Worm (Caenorhabditis elegans): Measurements from ENCODE around the gene dep-1.
A peak's percentile ranks its signal among the peaks of the same experiment; 100 is the strongest.

dep-1 gene

DNA sequence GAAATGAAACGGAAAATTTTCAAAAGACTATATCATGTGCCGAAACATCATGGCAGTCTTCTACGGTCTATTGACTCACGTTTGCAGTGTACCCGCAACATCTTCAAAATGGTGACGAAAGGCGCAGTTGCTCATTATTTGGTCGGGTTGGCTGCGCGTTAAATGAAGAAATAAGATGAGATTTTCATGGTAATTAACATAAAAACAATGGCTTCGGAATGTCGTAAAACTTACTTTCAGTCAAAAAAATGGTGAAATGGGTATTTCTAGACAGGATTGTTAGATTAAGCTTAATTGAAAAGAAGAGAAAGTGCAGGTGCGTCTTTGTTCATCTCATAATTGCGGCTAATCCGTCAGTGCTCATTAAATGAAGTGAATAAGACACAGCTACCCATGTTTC, 34.0 kb upstream of the dep-1 start, which contains the start of gene T24B8.7:
T24B8.7 (minus strand) TSS at position 101 of the 400 bp plus-strand sequence.
- TF ChIP-seq elt-3 (tag; optimal IDR thresholded peaks at IDR 0.05) (no peak), lin-39 (tag; optimal IDR thresholded peaks at IDR 0.05) (no peak), pqm-1 (tag; optimal IDR thresholded peaks at IDR 0.05) (no peak), ceh-28 (tag; optimal IDR thresholded peaks at IDR 0.05) (no peak), nhr-23 (tag; optimal IDR thresholded peaks at IDR 0.05) (no peak), pha-4 (tag; optimal IDR thresholded peaks at IDR 0.05) (no peak)

DNA sequence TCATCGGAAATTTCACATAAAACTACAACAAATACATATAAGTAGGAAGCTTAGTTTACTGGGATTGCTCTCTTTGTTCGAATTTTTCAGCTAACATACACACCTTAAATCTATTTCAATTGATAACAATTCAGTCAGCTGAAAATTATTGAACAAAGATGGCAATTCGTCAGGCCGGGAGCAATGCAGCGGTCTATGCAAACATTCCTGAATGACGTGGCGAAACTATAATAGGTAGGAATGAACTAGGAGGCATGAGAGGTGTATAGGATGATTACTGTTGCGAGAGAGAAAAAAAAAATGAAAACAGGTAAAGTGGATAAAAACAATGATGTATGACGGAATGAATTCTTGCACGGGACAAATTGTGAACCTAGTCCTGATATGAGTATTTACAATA, 22.5 kb upstream of the dep-1 start:
- TF ChIP-seq ceh-16 (tag; optimal IDR thresholded peaks at IDR 0.05), result no peak
- TF ChIP-seq elt-2 (tag; optimal IDR thresholded peaks at IDR 0.05), result peak; percentile 34
- no peak for TF ChIP-seq fkh-2 (tag; optimal IDR thresholded peaks at IDR 0.05)
- peak; percentile 62 for TF ChIP-seq pqm-1 (tag; optimal IDR thresholded peaks at IDR 0.05)
- no peak for TF ChIP-seq ceh-82 (tag; optimal IDR thresholded peaks at IDR 0.05)
- TF ChIP-seq ama-1 (optimal IDR thresholded peaks at IDR 0.05), result no peak

DNA sequence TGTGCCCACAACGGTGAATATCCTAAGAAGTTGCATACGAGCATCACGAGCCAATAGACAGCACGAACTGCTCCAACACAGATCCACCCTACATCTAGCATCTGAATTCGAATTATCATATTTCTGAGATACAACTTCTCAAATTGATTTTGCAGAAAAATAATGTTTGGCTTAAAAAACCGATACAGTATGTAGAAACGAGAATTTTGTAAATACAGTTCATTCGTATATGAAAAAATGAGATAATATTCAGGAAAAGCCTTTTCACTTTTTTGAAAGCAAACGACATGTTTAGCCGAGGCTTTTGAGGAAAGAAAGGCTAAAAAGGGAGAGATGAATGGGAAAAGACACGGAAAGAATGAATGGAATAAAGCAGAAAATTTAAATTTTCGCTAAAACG, 21.7 kb upstream of the dep-1 start, which contains the start of gene F37B12.3:
F37B12.3 (minus strand) TSS at position 101 of the 400 bp plus-strand sequence.
- TF ChIP-seq elt-2 (tag; optimal IDR thresholded peaks at IDR 0.05), result no peak
- no peak for TF ChIP-seq nhr-67 (tag; optimal IDR thresholded peaks at IDR 0.05)
- TF ChIP-seq unc-39 (tag; optimal IDR thresholded peaks at IDR 0.05), result no peak
- TF ChIP-seq fkh-2 (tag; optimal IDR thresholded peaks at IDR 0.05), result no peak

DNA sequence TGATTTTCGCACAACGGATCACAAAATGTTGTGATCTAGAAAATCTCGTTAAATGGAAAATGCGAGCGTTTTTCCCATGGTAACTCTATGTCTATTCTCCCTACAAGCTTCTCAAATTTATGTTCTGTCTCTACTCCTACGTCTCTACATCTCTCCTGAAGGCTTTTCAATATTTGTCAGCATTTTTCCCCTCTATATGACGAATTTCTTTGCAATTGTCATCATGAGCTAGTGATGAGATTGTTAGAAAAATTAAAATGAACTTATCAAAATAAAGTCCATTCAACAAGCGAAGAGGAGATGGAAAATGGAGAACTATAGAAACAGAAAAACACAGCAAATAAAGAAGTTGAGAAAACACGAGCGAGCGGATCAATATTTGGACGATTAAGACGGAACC, 19.1 kb upstream of the dep-1 start:
- TF ChIP-seq nfya-1 (tag; optimal IDR thresholded peaks at IDR 0.05; ENCODE audit: insufficient read depth), result no peak
- no peak for TF ChIP-seq nhr-25 (tag; optimal IDR thresholded peaks at IDR 0.05)
- no peak for TF ChIP-seq fkh-2 (tag; optimal IDR thresholded peaks at IDR 0.05)
- TF ChIP-seq fkh-10 (GFP tag; optimal IDR thresholded peaks at IDR 0.05), result no peak
- no peak for TF ChIP-seq nhr-77 (tag; optimal IDR thresholded peaks at IDR 0.05)
- TF ChIP-seq pqm-1 (tag; optimal IDR thresholded peaks at IDR 0.05), result no peak
- TF ChIP-seq pha-4 (tag; optimal IDR thresholded peaks at IDR 0.05), result peak; percentile 22
- peak; percentile 96 for TF ChIP-seq skn-1 (tag; optimal IDR thresholded peaks at IDR 0.05)
- no peak for TF ChIP-seq mml-1 (tag; optimal IDR thresholded peaks at IDR 0.05)

DNA sequence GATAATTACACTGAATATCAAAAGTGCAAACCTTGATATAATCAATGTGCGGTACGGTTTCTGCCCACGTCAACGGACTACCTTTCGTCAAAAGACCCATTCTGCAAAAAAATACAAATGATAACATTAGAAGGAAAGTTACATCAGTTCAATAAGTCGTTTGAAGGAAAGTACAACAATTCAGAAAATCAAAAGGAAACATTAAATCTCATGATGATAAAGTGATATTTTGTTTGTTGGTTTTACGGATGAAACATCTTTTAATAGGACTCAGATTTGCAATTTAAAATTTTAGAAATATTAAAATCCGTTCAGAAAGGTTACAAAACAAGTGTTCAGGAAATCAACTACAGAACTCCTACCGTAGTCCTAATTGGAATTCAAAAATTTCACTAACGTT, 18.6 kb upstream of the dep-1 start, which contains the start of gene gcs-1:
gcs-1 (minus strand) TSS at position 101 of the 400 bp plus-strand sequence.
- TF ChIP-seq hmg-11 (tag; optimal IDR thresholded peaks at IDR 0.05) (no peak), daf-12 (tag; optimal IDR thresholded peaks at IDR 0.05) (no peak), sea-2 (GFP tag; optimal IDR thresholded peaks at IDR 0.05) (no peak), fkh-10 (GFP tag; optimal IDR thresholded peaks at IDR 0.05) (no peak), aly-2 (tag; optimal IDR thresholded peaks at IDR 0.05) (no peak), nhr-11 (tag; optimal IDR thresholded peaks at IDR 0.05) (no peak), ama-1 (optimal IDR thresholded peaks at IDR 0.05) (no peak), nhr-43 (tag; optimal IDR thresholded peaks at IDR 0.05; ENCODE audit: poor library complexity, severe bottlenecking) (no peak), ZK546.5 (tag; optimal IDR thresholded peaks at IDR 0.05) (no peak), fkh-2 (tag; optimal IDR thresholded peaks at IDR 0.05) (no peak), pqm-1 (tag; optimal IDR thresholded peaks at IDR 0.05) (no peak), ceh-28 (tag; optimal IDR thresholded peaks at IDR 0.05) (no peak), elt-3 (tag; optimal IDR thresholded peaks at IDR 0.05) (no peak), nhr-25 (tag; optimal IDR thresholded peaks at IDR 0.05) (no peak), elt-1 (tag; optimal IDR thresholded peaks at IDR 0.05) (no peak), mdl-1 (tag; optimal IDR thresholded peaks at IDR 0.05) (no peak), tbx-2 (tag; optimal IDR thresholded peaks at IDR 0.05) (no peak), egl-5 (tag; optimal IDR thresholded peaks at IDR 0.05) (no peak)

DNA sequence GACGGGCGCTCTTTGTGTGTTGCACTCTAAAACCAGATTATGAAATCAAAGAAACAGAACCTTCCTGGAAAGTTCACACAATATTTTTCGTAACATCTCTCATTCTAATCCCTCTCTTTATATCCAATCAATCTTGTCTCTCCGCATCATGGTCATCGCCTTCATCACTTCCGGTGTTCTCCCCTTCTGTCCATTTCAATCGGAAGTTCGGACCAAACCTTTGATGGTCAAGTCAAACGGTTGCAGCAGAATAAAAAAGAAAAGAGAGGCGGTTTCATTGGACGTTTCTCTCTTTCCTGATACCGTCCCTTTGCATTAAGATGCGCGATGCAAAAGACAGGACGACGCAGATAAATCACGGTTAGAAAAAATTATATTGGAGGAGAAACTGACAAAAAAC, 13.4 kb upstream of the dep-1 start:
- TF ChIP-seq jun-1 (tag; optimal IDR thresholded peaks at IDR 0.05), result no peak
- no peak for TF ChIP-seq skn-1 (tag; optimal IDR thresholded peaks at IDR 0.05)
- no peak for TF ChIP-seq elt-3 (tag; optimal IDR thresholded peaks at IDR 0.05)
- no peak for TF ChIP-seq elt-2 (tag; optimal IDR thresholded peaks at IDR 0.05)
- TF ChIP-seq unc-39 (tag; optimal IDR thresholded peaks at IDR 0.05), result no peak
- TF ChIP-seq nhr-77 (tag; optimal IDR thresholded peaks at IDR 0.05), result no peak
- peak; percentile 27 for TF ChIP-seq nhr-23 (tag; optimal IDR thresholded peaks at IDR 0.05)
- TF ChIP-seq eor-1 (tag; optimal IDR thresholded peaks at IDR 0.05), result no peak
- TF ChIP-seq nhr-25 (tag; optimal IDR thresholded peaks at IDR 0.05), result peak; percentile 11

Data from whole organism, L3 larva.